Worm (Caenorhabditis elegans): Measurements from ENCODE around the gene cul-2.

ce11 chrIII:13657975-13658374 is 29.1 kb upstream of the cul-2 start:
- TF ChIP-seq F44E2.7 (GFP tag; IDR thresholded peaks at IDR 0.05) = no peak
- TF ChIP-seq zag-1 (tag; optimal IDR thresholded peaks at IDR 0.05) = no peak
